Worm (Caenorhabditis elegans) whole organism, young adult: Measurements from ENCODE around the gene srh-99.

Experiments
- B0019.2 ChIP-seq: fragments of 200-800 bp; sonication (Bioruptor generic); conservative IDR thresholded peaks from 2 replicates; pipeline ENCODE4 v1.3.6; 2022; ENCODE audit warnings: missing genetic modification reagents, missing genetic modification characterization, missing compliant biosample characterization
- D2030.7 ChIP-seq: fragments of 200-800 bp; sonication (Bioruptor generic); IDR thresholded peaks from 2 replicates; pipeline ENCODE4 v1.3.6; 2022; ENCODE audit warnings: missing genetic modification reagents, missing genetic modification characterization, missing compliant biosample characterization
- F10E7.11 ChIP-seq: sonication (generic microtip); optimal IDR thresholded peaks from 2 replicates; lab custom pipeline; 2017; ENCODE audit warnings: mild to moderate bottlenecking, missing genetic modification characterization, moderate library complexity, missing compliant biosample characterization
- F22D6.2 ChIP-seq: sonication (generic microtip); optimal IDR thresholded peaks from 2 replicates; lab custom pipeline; 2016; ENCODE audit warnings: mild to moderate bottlenecking, missing genetic modification characterization, missing compliant biosample characterization
- F23B12.7 ChIP-seq: sonication (generic microtip); optimal IDR thresholded peaks from 2 replicates; lab custom pipeline; 2017; ENCODE audit warnings: missing genetic modification characterization, mild to moderate bottlenecking, missing compliant biosample characterization, antibody characterized with exemption, moderate library complexity; ENCODE audit not compliant: insufficient read depth
- F57A8.1 ChIP-seq: fragments of 200-800 bp; sonication (Bioruptor generic); optimal IDR thresholded peaks from 2 replicates; lab custom pipeline; 2018; ENCODE audit warnings: mild to moderate bottlenecking, missing genetic modification characterization, moderate library complexity, missing compliant biosample characterization
- Y56A3A.18 ChIP-seq: fragments of 200-800 bp; sonication (Bioruptor generic); IDR thresholded peaks from 2 replicates; pipeline ENCODE4 v1.3.6; 2022; ENCODE audit warnings: missing genetic modification reagents, missing genetic modification characterization, missing compliant biosample characterization
- Y67H2A.10 ChIP-seq: fragments of 200-800 bp; sonication (Bioruptor generic); conservative IDR thresholded peaks from 2 replicates; pipeline ENCODE4 v1.3.6; 2022; ENCODE audit warnings: missing genetic modification reagents, missing genetic modification characterization, missing compliant biosample characterization
- ZK185.1 ChIP-seq: sonication (generic microtip); optimal IDR thresholded peaks from 2 replicates; lab custom pipeline; 2016; ENCODE audit warnings: mild to moderate bottlenecking, missing genetic modification characterization, missing compliant biosample characterization; ENCODE audit not compliant: poor library complexity, severe bottlenecking
- athp-1 ChIP-seq: sonication (generic microtip); optimal IDR thresholded peaks from 2 replicates; lab custom pipeline; 2017; ENCODE audit warnings: mild to moderate bottlenecking, missing genetic modification characterization, missing compliant biosample characterization
- attf-5 ChIP-seq: fragments of 200-800 bp; sonication (Bioruptor generic); optimal IDR thresholded peaks from 2 replicates; lab custom pipeline; 2018; ENCODE audit warnings: mild to moderate bottlenecking, missing genetic modification characterization, missing compliant biosample characterization
- attf-6 ChIP-seq: fragments of 200-800 bp; sonication (Bioruptor generic); IDR thresholded peaks from 2 replicates; pipeline ENCODE4 v1.3.6; 2022; ENCODE audit warnings: missing genetic modification reagents, missing genetic modification characterization, missing compliant biosample characterization
- bed-2 ChIP-seq: fragments of 200-800 bp; sonication (Bioruptor generic); IDR thresholded peaks from 2 replicates; pipeline ENCODE4 v1.3.6; 2022; ENCODE audit warnings: missing genetic modification reagents, missing genetic modification characterization, missing compliant biosample characterization
- ceh-40 ChIP-seq: fragments of 200-800 bp; sonication (Bioruptor generic); IDR thresholded peaks from 2 replicates; pipeline ENCODE4 v1.3.6; 2022; ENCODE audit warnings: missing genetic modification characterization, missing compliant biosample characterization
- ceh-58 ChIP-seq: fragments of 200-800 bp; sonication (Bioruptor generic); IDR thresholded peaks from 2 replicates; pipeline ENCODE4 v1.3.6; 2022; ENCODE audit warnings: missing genetic modification characterization, missing compliant biosample characterization
- die-1 ChIP-seq: sonication (generic microtip); optimal IDR thresholded peaks from 2 replicates; lab custom pipeline; 2016; ENCODE audit warnings: missing genotype, mild to moderate bottlenecking, missing genetic modification characterization, missing compliant biosample characterization
- dpl-1 ChIP-seq: fragments of 150-350 bp; optimal IDR thresholded peaks from 2 replicates; lab custom pipeline; 2014; ENCODE audit warnings: missing biosample characterization, missing genetic modification reagents, missing genetic modification characterization
- efl-1 ChIP-seq: fragments of 150-350 bp; optimal IDR thresholded peaks from 2 replicates; lab custom pipeline; 2014; ENCODE audit warnings: missing biosample characterization, missing genetic modification reagents, missing genetic modification characterization
- egl-44 ChIP-seq: fragments of 200-800 bp; sonication (Bioruptor generic); IDR thresholded peaks from 2 replicates; pipeline ENCODE4 v1.3.6; 2022; ENCODE audit warnings: missing genetic modification reagents, missing genetic modification characterization, missing compliant biosample characterization
- egrh-3 ChIP-seq: fragments of 200-800 bp; sonication (Bioruptor generic); IDR thresholded peaks from 2 replicates; pipeline ENCODE4 v1.3.6; 2022; ENCODE audit warnings: missing genetic modification reagents, missing genetic modification characterization, missing compliant biosample characterization
- hlh-12 ChIP-seq: sonication (generic microtip); optimal IDR thresholded peaks from 2 replicates; lab custom pipeline; 2016; ENCODE audit warnings: missing genetic modification characterization, missing compliant biosample characterization
- hmg-1.2 ChIP-seq: fragments of 200-800 bp; sonication (Bioruptor generic); IDR thresholded peaks from 2 replicates; pipeline ENCODE4 v1.3.6; 2022; ENCODE audit warnings: missing genetic modification reagents, missing genetic modification characterization, missing compliant biosample characterization
- hmg-20 ChIP-seq: fragments of 200-800 bp; sonication (Bioruptor generic); IDR thresholded peaks from 2 replicates; pipeline ENCODE4 v1.3.6; 2022; ENCODE audit warnings: missing genetic modification reagents, missing genetic modification characterization, missing compliant biosample characterization
- let-526 ChIP-seq: fragments of 200-800 bp; sonication (Bioruptor generic); IDR thresholded peaks from 2 replicates; pipeline ENCODE4 v1.3.6; 2022; ENCODE audit warnings: missing genetic modification reagents, missing genetic modification characterization, missing compliant biosample characterization
- lin-26 ChIP-seq: fragments of 200-800 bp; sonication (Bioruptor generic); IDR thresholded peaks from 2 replicates; pipeline ENCODE4 v1.3.6; 2022; ENCODE audit warnings: missing genetic modification reagents, missing genetic modification characterization, missing compliant biosample characterization
- lin-40 ChIP-seq: sonication (generic microtip); optimal IDR thresholded peaks from 2 replicates; lab custom pipeline; 2016; ENCODE audit warnings: missing genetic modification characterization, mild to moderate bottlenecking, missing compliant biosample characterization, missing genotype, missing genetic modification reagents
- lin-54 ChIP-seq: fragments of 200-800 bp; sonication (Bioruptor generic); optimal IDR thresholded peaks from 2 replicates; lab custom pipeline; 2018; ENCODE audit warnings: mild to moderate bottlenecking, missing genetic modification characterization, missing compliant biosample characterization
- lsy-27 ChIP-seq: sonication (generic microtip); optimal IDR thresholded peaks from 2 replicates; lab custom pipeline; 2017; ENCODE audit warnings: missing genetic modification characterization, mild to moderate bottlenecking, missing compliant biosample characterization, antibody characterized with exemption, missing genotype, borderline replicate concordance; ENCODE audit not compliant: insufficient read depth
- mel-28 ChIP-seq: sonication (generic microtip); optimal IDR thresholded peaks from 2 replicates; lab custom pipeline; 2016; ENCODE audit warnings: borderline replicate concordance, mild to moderate bottlenecking, missing genetic modification characterization, missing compliant biosample characterization
- nfya-1 ChIP-seq: sonication (generic microtip); optimal IDR thresholded peaks from 2 replicates; lab custom pipeline; 2017; ENCODE audit warnings: antibody characterized with exemption, missing compliant biosample characterization, missing genetic modification characterization, borderline replicate concordance; ENCODE audit not compliant: insufficient read depth
- nfyb-1 ChIP-seq: fragments of 200-800 bp; sonication (Bioruptor generic); IDR thresholded peaks from 2 replicates; pipeline ENCODE4 v1.3.6; 2022; ENCODE audit warnings: missing genetic modification reagents, missing genetic modification characterization, missing compliant biosample characterization
- nhr-80 ChIP-seq: sonication (generic microtip); optimal IDR thresholded peaks from 2 replicates; lab custom pipeline; 2016; ENCODE audit warnings: missing genetic modification characterization, missing compliant biosample characterization
- repo-1 ChIP-seq: sonication (generic microtip); optimal IDR thresholded peaks from 2 replicates; lab custom pipeline; 2017; ENCODE audit warnings: mild to moderate bottlenecking, missing genetic modification characterization, missing compliant biosample characterization
- rpc-1 ChIP-seq, 2 experiments: fragments of 150-350 bp in 1 of 2; sonication (generic microtip) in 1 of 2; optimal IDR thresholded peaks; 2 replicates each; lab custom pipeline; 2014 to 2018; ENCODE audit warnings: missing biosample characterization in 1 of 2, missing genetic modification characterization in 1 of 2, missing genetic modification reagents in 1 of 2, missing genotype in 1 of 2
- snpc-1.1 ChIP-seq: sonication (generic microtip); optimal IDR thresholded peaks from 2 replicates; lab custom pipeline; 2017; ENCODE audit warnings: missing genetic modification characterization, mild to moderate bottlenecking, missing compliant biosample characterization, antibody characterized with exemption, moderate library complexity, missing genotype, missing genetic modification reagents; ENCODE audit not compliant: insufficient read depth
- snpc-3.4 ChIP-seq: sonication (generic microtip); optimal IDR thresholded peaks from 2 replicates; lab custom pipeline; 2017; ENCODE audit warnings: missing genetic modification characterization, mild to moderate bottlenecking, missing compliant biosample characterization, antibody characterized with exemption, moderate library complexity, missing genotype, missing genetic modification reagents
- sptf-2 ChIP-seq: fragments of 200-800 bp; sonication (Bioruptor generic); optimal IDR thresholded peaks from 2 replicates; lab custom pipeline; 2018; ENCODE audit warnings: mild to moderate bottlenecking, missing genetic modification characterization, missing compliant biosample characterization
- tbp1 ChIP-seq: fragments of 200-800 bp; sonication (Bioruptor generic); optimal IDR thresholded peaks from 2 replicates; lab custom pipeline; 2018; ENCODE audit warnings: mild to moderate bottlenecking, missing genetic modification characterization, missing compliant biosample characterization
- unc-130 ChIP-seq: sonication (generic microtip); optimal IDR thresholded peaks from 2 replicates; lab custom pipeline; 2016; ENCODE audit warnings: missing genetic modification reagents, missing genetic modification characterization, missing compliant biosample characterization
- xnd-1 ChIP-seq: sonication (generic microtip); optimal IDR thresholded peaks from 2 replicates; lab custom pipeline; 2016; ENCODE audit warnings: missing genotype, missing genetic modification reagents, missing genetic modification characterization, missing compliant biosample characterization
- zfh-2 ChIP-seq: fragments of 200-800 bp; sonication (Bioruptor generic); conservative IDR thresholded peaks from 2 replicates; pipeline ENCODE4 v1.3.6; 2022; ENCODE audit warnings: missing genetic modification reagents, missing genetic modification characterization, missing compliant biosample characterization
- ztf-18 ChIP-seq: sonication (generic microtip); optimal IDR thresholded peaks from 2 replicates; lab custom pipeline; 2016; ENCODE audit warnings: missing genotype, mild to moderate bottlenecking, missing genetic modification characterization, missing compliant biosample characterization
- ztf-26 ChIP-seq: sonication (generic microtip); optimal IDR thresholded peaks from 2 replicates; lab custom pipeline; 2017; ENCODE audit warnings: missing genetic modification characterization, missing compliant biosample characterization

Gene srh-99

ce11 chrII:3705320-3705719, 11.0 kb downstream of the srh-99 start, which contains the start of gene srx-108 (continued):
- no peak for TF ChIP-seq attf-6 (GFP tag; lab: Robert Waterston, UW)

DNA sequence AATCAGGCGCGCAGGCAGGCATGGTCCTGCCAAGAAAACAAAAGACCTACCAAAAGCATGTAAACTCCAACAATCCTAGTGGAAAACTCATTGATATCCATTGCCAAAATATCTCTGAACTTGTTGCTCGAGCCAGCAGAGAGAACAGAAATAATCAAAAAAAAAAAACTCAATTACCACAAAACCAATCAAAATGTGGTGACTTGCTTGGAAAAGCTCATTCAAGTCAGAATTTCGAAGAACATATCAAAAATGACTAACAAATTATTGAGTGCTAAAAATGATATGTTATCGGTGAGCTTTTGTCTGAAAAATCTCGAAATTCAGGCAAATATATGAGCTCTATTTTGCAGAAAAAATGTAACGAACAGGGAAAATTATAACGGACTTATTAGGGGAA, 15.1 kb downstream of the srh-99 start, which contains the start of gene srx-105:
Gene srx-105, minus strand, starts transcription at position 101 of the 400 bp plus-strand sequence.
- TF ChIP-seq sptf-2, result no peak
- no peak for TF ChIP-seq snpc-1.1 (tag; lab: Kevin White, UChicago)
- TF ChIP-seq nfyb-1 (GFP tag; lab: Robert Waterston, UW), result no peak
- no peak for TF ChIP-seq lin-26 (GFP tag; lab: Robert Waterston, UW)
- TF ChIP-seq egrh-3 (GFP tag; lab: Robert Waterston, UW), result no peak
- TF ChIP-seq D2030.7, result no peak
- no peak for TF ChIP-seq ceh-58 (GFP tag; lab: Robert Waterston, UW)
- TF ChIP-seq F10E7.11 (tag; lab: Kevin White, UChicago), result no peak
- TF ChIP-seq ztf-18, result no peak
- no peak for TF ChIP-seq unc-130 (GFP tag; lab: Kevin White, UChicago)
- TF ChIP-seq hlh-12 (tag; lab: Kevin White, UChicago), result no peak
- TF ChIP-seq snpc-3.4 (tag; lab: Kevin White, UChicago), result no peak
- TF ChIP-seq Y67H2A.10, result no peak

ce11 chrII:3699591-3699990, 16.8 kb downstream of the srh-99 start, which contains the start of gene srx-104:
Gene srx-104 (minus strand): TSS chrII:3699691.
- TF ChIP-seq attf-6 (GFP tag; lab: Robert Waterston, UW) (no peak), ztf-26 (tag; lab: Kevin White, UChicago) (no peak), attf-5 (no peak), bed-2 (GFP tag; lab: Robert Waterston, UW) (no peak), nhr-80 (tag; lab: Kevin White, UChicago) (no peak), Y56A3A.18 (GFP tag; lab: Robert Waterston, UW) (no peak), hmg-20 (GFP tag; lab: Robert Waterston, UW) (no peak), lin-54 (GFP tag; lab: Kevin White, UChicago) (no peak), egl-44 (GFP tag; lab: Robert Waterston, UW) (no peak), nfya-1 (tag; lab: Kevin White, UChicago) (no peak), xnd-1 (no peak), zfh-2 (GFP tag; lab: Robert Waterston, UW) (no peak), ceh-40 (GFP tag; lab: Robert Waterston, UW) (no peak), lsy-27 (tag; lab: Kevin White, UChicago) (no peak), let-526 (GFP tag; lab: Robert Waterston, UW) (no peak), F23B12.7 (tag; lab: Kevin White, UChicago) (no peak)

DNA sequence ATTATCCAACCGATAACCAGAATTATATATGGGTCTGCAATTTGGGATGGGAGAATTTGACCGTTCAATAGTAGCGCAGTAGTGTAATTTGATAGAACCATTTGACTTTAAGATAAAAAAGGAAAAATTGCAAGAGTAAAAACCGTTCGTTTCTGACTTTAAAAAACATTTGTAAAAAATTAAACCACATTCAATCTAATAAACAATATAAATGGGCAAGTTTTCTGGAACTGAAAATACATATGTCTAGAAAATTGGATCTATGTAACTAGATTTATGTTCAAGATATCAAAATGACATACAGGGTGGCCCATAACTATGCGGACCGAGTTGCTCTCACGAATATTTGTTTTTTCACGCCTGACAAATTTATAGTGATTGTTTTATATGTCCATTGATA, 21.7 kb downstream of the srh-99 start, which contains the start of gene srx-102:
Gene srx-102, minus strand, starts transcription at position 101 of the 400 bp plus-strand sequence.
- TF ChIP-seq F57A8.1 (GFP tag; lab: Kevin White, UChicago), result no peak
- TF ChIP-seq rpc-1 (optimal IDR thresholded peaks at IDR 0.05; lab: Kevin White, UChicago), result no peak
- TF ChIP-seq rpc-1 (tag; optimal IDR thresholded peaks at IDR 0.05; lab: Kevin White, UChicago), result no peak
- no peak for TF ChIP-seq let-526 (GFP tag; lab: Robert Waterston, UW)
- TF ChIP-seq lin-40 (tag; lab: Kevin White, UChicago), result no peak
- TF ChIP-seq unc-130 (GFP tag; lab: Kevin White, UChicago), result no peak
- TF ChIP-seq B0019.2 (GFP tag; lab: Robert Waterston, UW), result no peak
- no peak for TF ChIP-seq ZK185.1 (tag; lab: Kevin White, UChicago)
- TF ChIP-seq dpl-1, result no peak
- no peak for TF ChIP-seq mel-28 (tag; lab: Kevin White, UChicago)
- TF ChIP-seq F22D6.2 (tag; lab: Kevin White, UChicago), result no peak
- TF ChIP-seq athp-1, result no peak
- no peak for TF ChIP-seq efl-1 (GFP tag; lab: Kevin White, UChicago)
- TF ChIP-seq hmg-1.2, result no peak
- TF ChIP-seq repo-1 (tag; lab: Kevin White, UChicago), result no peak
- no peak for TF ChIP-seq tbp1 (GFP tag; lab: Kevin White, UChicago)
- no peak for TF ChIP-seq die-1 (tag; lab: Kevin White, UChicago)
